Worm (Caenorhabditis elegans) whole organism, L4/young adult: ENCODE measurements around the gene ZC15.3.

Experiments
- W03F9.2 ChIP-seq: fragments of 150-350 bp; optimal IDR thresholded peaks from 2 replicates; lab custom pipeline; 2014; ENCODE audit warnings: missing biosample characterization, missing genetic modification characterization
- dao-5 ChIP-seq: sonication (generic microtip); optimal IDR thresholded peaks from 2 replicates; lab custom pipeline; 2016; ENCODE audit warnings: missing genotype, missing genetic modification characterization, moderate library complexity, missing compliant biosample characterization
- him-1 ChIP-seq: sonication (generic microtip); optimal IDR thresholded peaks from 2 replicates; lab custom pipeline; 2016; ENCODE audit warnings: missing genotype, missing genetic modification reagents, missing genetic modification characterization, missing compliant biosample characterization

Gene ZC15.3

ce11 chrV:20325417-20325816 is 22.0 kb downstream of the ZC15.3 start, which contains the start of gene Y38H6A.1:
Y38H6A.1 (plus strand) TSS chrV:20325717.
- TF ChIP-seq him-1 (tag; lab: Kevin White, UChicago) (no peak), W03F9.2 (no peak), dao-5 (tag; lab: Kevin White, UChicago) (no peak)

DNA sequence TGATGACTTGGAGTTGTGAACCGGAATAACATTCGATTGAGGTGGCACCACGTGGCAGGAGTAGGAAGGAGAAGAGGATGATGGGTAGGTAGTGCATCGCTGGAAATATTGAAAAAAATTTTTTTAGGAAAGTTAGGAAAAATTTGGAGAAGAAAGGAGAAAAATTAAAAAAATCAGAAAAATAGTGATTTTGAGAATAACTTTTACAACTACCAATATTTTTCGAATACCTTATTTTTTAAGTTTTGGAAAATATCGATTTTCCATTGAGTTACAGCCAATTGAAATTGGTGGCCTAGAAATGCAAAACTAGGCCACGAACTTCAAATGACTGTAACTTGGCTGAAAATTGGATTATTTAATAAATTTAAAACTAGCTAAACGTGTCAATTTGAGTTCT is 31.9 kb downstream of the ZC15.3 start, which contains the start of gene Y38H6A.5:
Gene Y38H6A.5, minus strand, starts transcription at position 101 of the 400 bp plus-strand sequence.
- TF ChIP-seq dao-5 (tag; lab: Kevin White, UChicago) = no peak
- no peak for TF ChIP-seq W03F9.2
- TF ChIP-seq him-1 (tag; lab: Kevin White, UChicago) = no peak

- TF ChIP-seq him-1 (tag; lab: Kevin White, UChicago) = no peak
- no peak for TF ChIP-seq dao-5 (tag; lab: Kevin White, UChicago)
- TF ChIP-seq W03F9.2 = no peak
Observed at ce11 chrV:20338020-20338419, 34.6 kb downstream of the ZC15.3 start.

DNA sequence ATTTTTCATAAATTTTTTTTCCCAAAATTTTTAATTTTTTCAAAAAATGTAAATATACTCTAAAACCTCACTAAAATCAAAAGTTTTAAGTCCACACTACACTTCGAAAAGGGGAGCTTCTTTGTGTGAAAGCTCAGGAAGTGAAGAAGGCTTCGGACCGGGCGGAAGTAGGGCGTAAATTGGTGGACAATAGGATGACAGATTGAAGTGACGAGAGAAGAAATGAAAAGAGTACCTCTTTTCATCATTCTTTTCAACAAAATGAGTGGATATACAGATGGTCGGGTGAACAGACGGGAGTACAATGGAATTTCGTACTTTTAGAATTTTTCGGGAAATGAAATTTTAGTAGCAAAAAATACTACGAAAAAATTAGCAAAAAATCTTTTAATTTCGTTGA is 35.5 kb downstream of the ZC15.3 start:
- TF ChIP-seq dao-5 (tag; lab: Kevin White, UChicago) (no peak), him-1 (tag; lab: Kevin White, UChicago) (no peak), W03F9.2 (no peak)

ce11 chrV:20344889-20345288 is 41.5 kb downstream of the ZC15.3 start, which contains the start of gene Y38H6A.3:
Y38H6A.3 (plus strand) TSS chrV:20345189.
- TF ChIP-seq W03F9.2 (no peak), him-1 (tag; lab: Kevin White, UChicago) (no peak), dao-5 (tag; lab: Kevin White, UChicago) (no peak)

- TF ChIP-seq W03F9.2 (no peak), him-1 (tag; lab: Kevin White, UChicago) (no peak), dao-5 (tag; lab: Kevin White, UChicago) (no peak)
Observed at ce11 chrV:20347625-20348024, 44.2 kb downstream of the ZC15.3 start.

DNA sequence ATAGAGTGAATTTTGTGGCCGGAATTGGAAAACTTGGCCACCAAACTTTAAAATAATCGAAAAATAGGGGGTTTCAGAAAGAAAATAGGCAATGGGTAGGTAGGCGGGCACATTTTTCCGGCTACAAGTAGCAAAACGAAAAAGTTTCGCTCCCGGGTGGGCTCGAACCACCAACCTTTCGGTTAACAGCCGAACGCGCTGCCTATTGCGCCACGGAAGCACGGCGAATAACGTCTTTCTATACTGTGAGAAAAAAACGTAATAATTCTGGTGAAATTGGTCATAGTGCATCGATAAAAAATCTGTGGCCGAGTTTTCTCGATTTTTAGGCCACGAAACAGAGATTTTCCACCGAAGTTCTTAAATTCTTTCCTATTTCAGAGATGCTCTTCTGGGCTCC is 47.0 kb downstream of the ZC15.3 start:
- TF ChIP-seq him-1 (tag; lab: Kevin White, UChicago) = no peak
- no peak for TF ChIP-seq W03F9.2
- TF ChIP-seq dao-5 (tag; lab: Kevin White, UChicago) = no peak

DNA sequence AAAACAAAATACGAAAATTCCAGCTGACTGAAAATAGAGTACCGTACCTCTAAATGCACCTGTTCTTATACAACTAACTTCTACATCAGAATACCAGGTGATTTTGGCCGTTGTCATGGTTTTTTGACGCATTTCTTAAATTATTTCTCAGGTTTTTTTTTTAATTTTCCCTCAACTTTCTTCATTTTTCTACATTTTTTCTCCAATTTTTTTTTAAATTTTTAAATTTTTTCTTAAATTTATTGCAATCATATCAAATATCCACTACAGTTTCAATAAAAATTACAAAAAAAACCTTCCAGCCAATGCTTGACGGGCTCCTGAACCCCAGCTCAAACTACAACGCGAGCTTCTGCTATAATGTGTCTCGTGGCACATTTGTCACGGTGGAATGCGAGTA is 47.8 kb downstream of the ZC15.3 start, which contains the start of gene K02E2.1:
Gene K02E2.1, plus strand, starts transcription at position 301 of the 400 bp plus-strand sequence.
- no peak for TF ChIP-seq W03F9.2
- TF ChIP-seq dao-5 (tag; lab: Kevin White, UChicago) = no peak
- no peak for TF ChIP-seq him-1 (tag; lab: Kevin White, UChicago)
